Fruit fly (Drosophila melanogaster) whole organism, adult: ENCODE data around the gene CG14989.

Experiments used
- CG12768 ChIP-seq: fragments of 200-800 bp; sonication (Bioruptor generic); optimal IDR thresholded peaks from 2 replicates; lab custom pipeline; 2017; ENCODE audit warnings: missing biosample characterization, missing genetic modification characterization, mild to moderate bottlenecking, moderate library complexity, missing genetic modification reagents
- CG14711 ChIP-seq: fragments of 200-800 bp; sonication (Bioruptor generic); optimal IDR thresholded peaks from 2 replicates; lab custom pipeline; 2018; ENCODE audit warnings: missing biosample characterization, mild to moderate bottlenecking, missing genetic modification characterization, moderate library complexity
- CG1620 ChIP-seq: fragments of 200-800 bp; sonication (Bioruptor generic); optimal IDR thresholded peaks from 2 replicates; lab custom pipeline; 2016; ENCODE audit warnings: missing biosample characterization, missing genetic modification characterization
- CG5204 ChIP-seq: fragments of 200-800 bp; sonication (Bioruptor generic); optimal IDR thresholded peaks from 2 replicates; lab custom pipeline; 2016; ENCODE audit warnings: missing biosample characterization, missing genetic modification characterization
- CG7045 ChIP-seq: fragments of 200-800 bp; sonication (Bioruptor generic); optimal IDR thresholded peaks from 2 replicates; lab custom pipeline; 2017; ENCODE audit warnings: missing biosample characterization, mild to moderate bottlenecking, missing genetic modification characterization
- Clk ChIP-seq: fragments of 200-800 bp; sonication (Bioruptor generic); optimal IDR thresholded peaks from 2 replicates; lab custom pipeline; 2017; ENCODE audit warnings: missing biosample characterization, missing genetic modification characterization
- Crg-1 ChIP-seq: fragments of 200-800 bp; sonication (Bioruptor generic); optimal IDR thresholded peaks from 2 replicates; lab custom pipeline; 2016; ENCODE audit warnings: missing biosample characterization, missing genetic modification characterization
- Mnt ChIP-seq: fragments of 200-800 bp; sonication (Bioruptor generic); optimal IDR thresholded peaks from 2 replicates; lab custom pipeline; 2016; ENCODE audit warnings: missing biosample characterization, mild to moderate bottlenecking, missing genetic modification characterization
- bab1 ChIP-seq: fragments of 200-800 bp; sonication (Bioruptor generic); optimal IDR thresholded peaks from 3 replicates; lab custom pipeline; 2019; ENCODE audit warnings: missing biosample characterization, mild to moderate bottlenecking, missing genetic modification characterization, moderate library complexity
- cic ChIP-seq: fragments of 200-800 bp; sonication (Bioruptor generic); optimal IDR thresholded peaks from 2 replicates; lab custom pipeline; 2017; ENCODE audit warnings: missing biosample characterization, mild to moderate bottlenecking, missing genetic modification characterization, moderate library complexity
- kay ChIP-seq: fragments of 200-800 bp; sonication (Bioruptor generic); peaks from one replicate; lab custom pipeline; 2016; ENCODE audit warnings: missing biosample characterization, missing genetic modification characterization, borderline replicate concordance
- pad ChIP-seq: fragments of 200-800 bp; sonication (Bioruptor generic); optimal IDR thresholded peaks from 3 replicates; lab custom pipeline; 2017; ENCODE audit warnings: missing biosample characterization, missing genetic modification characterization, mild to moderate bottlenecking, moderate library complexity, missing genetic modification reagents
- toe ChIP-seq: fragments of 200-800 bp; sonication (Bioruptor generic); optimal IDR thresholded peaks from 2 replicates; lab custom pipeline; 2016; ENCODE audit warnings: missing biosample characterization, missing genetic modification characterization

dm6 chr3L:4076907-4077306 lies 10.5 kb upstream of the CG14989 start:
- no peak for TF ChIP-seq toe
- no peak for TF ChIP-seq Clk (GFP tag; lab: Kevin White, UChicago)
- no peak for TF ChIP-seq CG14711
- TF ChIP-seq Mnt: no peak
- TF ChIP-seq CG12768 (GFP tag; lab: Kevin White, UChicago): no peak
- TF ChIP-seq kay (GFP tag; lab: Kevin White, UChicago): no peak
- TF ChIP-seq cic (GFP tag; lab: Kevin White, UChicago): no peak
- no peak for TF ChIP-seq bab1 (GFP tag; lab: Kevin White, UChicago)
- no peak for TF ChIP-seq CG7045 (GFP tag; lab: Kevin White, UChicago)
- TF ChIP-seq pad (GFP tag; lab: Kevin White, UChicago): no peak
- no peak for TF ChIP-seq CG5204 (GFP tag; lab: Kevin White, UChicago)
- no peak for TF ChIP-seq Crg-1
- TF ChIP-seq CG1620 (GFP tag; lab: Kevin White, UChicago): no peak
